Worm (Caenorhabditis elegans): ENCODE measurements around the gene ifbp-1.
A peak's percentile ranks its signal among the peaks of the same experiment; 100 is the strongest.

ifbp-1 gene

DNA sequence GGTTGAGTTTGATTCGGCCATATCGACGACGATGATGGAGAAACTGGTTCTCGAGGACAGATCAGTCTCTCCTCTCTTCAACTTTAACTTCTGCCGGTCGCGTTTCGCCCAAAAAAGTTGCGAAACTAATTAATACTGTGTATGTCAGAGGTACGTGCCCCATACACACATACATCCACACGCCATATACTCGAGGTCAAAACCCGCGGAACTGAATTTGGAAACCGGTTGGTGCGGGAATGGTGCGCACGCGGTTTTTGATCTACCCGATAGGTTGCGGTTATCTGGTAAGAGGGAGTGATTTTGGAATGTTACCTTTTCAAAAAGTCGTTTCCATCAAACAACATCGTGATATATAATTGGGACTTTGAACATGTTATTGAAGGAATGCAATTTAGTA, at the start of gene ifbp-1 (continued):
- TF ChIP-seq egl-13 (tag; optimal IDR thresholded peaks at IDR 0.05) (no peak), ceh-82 (tag; optimal IDR thresholded peaks at IDR 0.05) (peak in 1 of 3 experiments; percentile 19), aha-1 (tag; optimal IDR thresholded peaks at IDR 0.05) (no peak), ztf-4 (tag; optimal IDR thresholded peaks at IDR 0.05) (no peak), aly-2 (tag; optimal IDR thresholded peaks at IDR 0.05) (no peak), nhr-12 (tag; optimal IDR thresholded peaks at IDR 0.05) (no peak), zip-4 (GFP tag; optimal IDR thresholded peaks at IDR 0.05) (peak; percentile 31), efl-3 (GFP tag; optimal IDR thresholded peaks at IDR 0.05) (peak; percentile 26), nhr-11 (tag; optimal IDR thresholded peaks at IDR 0.05) (peak; percentile 26), lin-13 (GFP tag; optimal IDR thresholded peaks at IDR 0.05) (peak; percentile 63), nhr-237 (tag; optimal IDR thresholded peaks at IDR 0.05) (no peak), lin-39 (tag; optimal IDR thresholded peaks at IDR 0.05) (no peak), nhr-19 (GFP tag; conservative IDR thresholded peaks at IDR 0.05) (peak; percentile 69)

DNA sequence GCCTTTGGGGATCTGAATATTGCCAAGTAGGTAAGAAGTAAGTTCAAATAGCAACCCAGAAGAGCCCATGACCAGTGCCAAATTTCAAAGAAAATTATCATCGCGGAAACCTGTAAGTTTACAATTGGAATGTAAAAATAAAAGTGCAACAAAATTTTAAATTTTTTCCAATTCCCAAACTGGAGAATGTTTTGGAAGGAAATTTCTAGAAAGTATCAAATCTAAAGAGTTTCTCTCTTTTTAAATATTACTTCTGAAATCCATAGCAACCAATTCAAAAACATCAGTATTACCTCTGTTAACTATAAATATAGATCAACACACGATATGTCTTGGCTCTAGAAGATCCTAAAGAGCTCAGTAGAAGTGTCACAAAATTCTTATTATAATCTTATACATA, 48.6 kb upstream of the ifbp-1 start, which contains the start of gene srd-19:
Gene srd-19 (minus strand): TSS at position 101 of the 400 bp plus-strand sequence.
- TF ChIP-seq jun-1 (tag; optimal IDR thresholded peaks at IDR 0.05) (no peak), unc-86 (tag; optimal IDR thresholded peaks at IDR 0.05) (no peak), nhr-84 (tag; optimal IDR thresholded peaks at IDR 0.05) (no peak), fos-1 (tag; optimal IDR thresholded peaks at IDR 0.05) (no peak), nhr-237 (tag; optimal IDR thresholded peaks at IDR 0.05) (no peak), C16A3.4 (tag; optimal IDR thresholded peaks at IDR 0.05) (no peak), ceh-88 (GFP tag; IDR thresholded peaks at IDR 0.05) (no peak), nhr-28 (tag; optimal IDR thresholded peaks at IDR 0.05) (no peak), nhr-77 (tag; optimal IDR thresholded peaks at IDR 0.05) (no peak), ztf-11 (tag; optimal IDR thresholded peaks at IDR 0.05) (no peak), unc-130 (tag; optimal IDR thresholded peaks at IDR 0.05) (no peak)

DNA sequence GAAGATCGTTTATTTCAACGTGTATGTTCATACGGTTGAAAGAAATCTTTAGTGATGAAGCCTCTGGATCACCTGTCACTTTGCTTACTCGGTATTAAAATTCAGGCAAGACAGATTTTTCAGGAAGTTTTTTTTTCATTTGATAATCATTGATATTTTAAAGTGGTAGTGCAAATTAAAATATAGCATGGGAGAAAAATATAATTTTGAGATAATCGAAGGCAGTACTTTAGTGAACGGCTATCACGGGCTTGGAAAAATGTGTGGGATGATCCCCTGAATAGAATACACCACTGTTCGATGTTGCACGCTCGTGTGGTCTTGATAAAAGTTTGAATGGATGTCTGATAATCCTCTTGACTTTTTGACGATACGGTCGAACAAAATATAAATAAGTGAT, 47.3 kb upstream of the ifbp-1 start:
- TF ChIP-seq nhr-76 (tag; optimal IDR thresholded peaks at IDR 0.05) (no peak), hlh-4 (tag; optimal IDR thresholded peaks at IDR 0.05) (peak; percentile 52)

DNA sequence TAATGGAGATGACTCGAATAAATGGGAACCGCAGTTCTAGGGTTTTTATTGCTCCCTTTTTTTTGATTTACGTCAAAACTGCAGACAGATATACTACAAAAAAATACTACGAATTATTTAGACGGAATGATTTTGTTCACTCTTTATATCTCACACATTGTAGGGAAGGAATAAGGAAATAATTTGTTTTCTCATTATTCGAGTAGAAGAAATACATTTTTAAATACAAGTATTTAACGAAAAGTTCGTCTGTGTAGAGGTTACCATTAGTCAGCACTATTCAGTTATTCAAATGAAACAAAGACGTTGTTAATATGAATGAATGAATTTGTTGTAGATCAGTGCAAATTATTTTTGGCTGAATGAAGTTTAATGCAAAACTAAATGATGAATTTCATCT, 46.7 kb upstream of the ifbp-1 start, which contains the start of gene srd-18:
Gene srd-18 (minus strand): TSS at position 101 of the 400 bp plus-strand sequence.
- TF ChIP-seq ama-1 (optimal IDR thresholded peaks at IDR 0.05): no peak
- TF ChIP-seq rnt-1 (tag; optimal IDR thresholded peaks at IDR 0.05): no peak
- TF ChIP-seq tlp-1 (tag; optimal IDR thresholded peaks at IDR 0.05): no peak
- TF ChIP-seq Y116A8C.19 (tag; optimal IDR thresholded peaks at IDR 0.05; ENCODE audit: borderline replicate concordance): no peak
- no peak for TF ChIP-seq pax-3 (tag; optimal IDR thresholded peaks at IDR 0.05)
- no peak for TF ChIP-seq elt-3 (tag; optimal IDR thresholded peaks at IDR 0.05)

DNA sequence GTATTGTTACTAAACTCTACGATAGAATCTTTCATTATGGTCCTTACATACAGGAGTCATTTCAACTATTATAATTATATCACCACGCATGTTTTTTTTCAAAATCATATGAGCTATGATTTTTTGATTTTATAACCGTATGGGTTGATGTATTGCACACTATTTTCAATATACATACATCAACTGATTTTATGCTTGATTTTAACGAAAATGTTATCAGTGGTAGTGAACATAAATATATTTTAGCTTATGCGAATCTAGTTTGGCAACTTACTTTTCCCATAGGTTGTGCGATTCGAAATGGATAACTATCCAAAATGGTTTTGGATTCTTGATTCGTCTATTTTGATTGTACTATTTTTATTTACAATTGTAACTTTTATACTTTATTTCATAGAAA, 43.5 kb upstream of the ifbp-1 start, which contains the start of gene srv-10:
Gene srv-10 (plus strand): TSS at position 301 of the 400 bp plus-strand sequence.
- TF ChIP-seq nhr-77 (tag; optimal IDR thresholded peaks at IDR 0.05): no peak

- TF ChIP-seq dsc-1 (tag; optimal IDR thresholded peaks at IDR 0.05) (no peak), aha-1 (tag; optimal IDR thresholded peaks at IDR 0.05) (no peak)
Measured at ce11 chrV:13423045-13423444, 43.0 kb upstream of the ifbp-1 start, which contains the start of gene srv-9. Gene srv-9 (minus strand): TSS chrV:13423145.

DNA sequence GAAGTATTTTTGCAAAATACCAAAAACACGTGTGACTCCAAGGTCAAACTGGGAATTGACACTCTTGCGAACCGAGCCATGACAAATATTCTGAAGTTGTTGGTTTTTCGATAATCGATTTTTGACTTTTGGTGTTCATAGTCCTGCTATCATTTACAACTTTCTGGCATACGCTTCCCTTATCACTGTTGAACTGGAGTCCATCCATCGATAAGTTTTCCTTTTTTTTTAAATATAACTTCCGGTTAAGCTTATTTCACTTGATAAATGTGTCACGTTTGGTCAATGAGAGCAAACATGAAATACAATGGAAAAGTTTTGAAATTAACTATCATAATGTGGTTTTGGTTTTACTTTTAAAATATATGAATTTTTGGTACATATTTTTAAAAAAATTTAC, 41.6 kb upstream of the ifbp-1 start:
- no peak for TF ChIP-seq F16B12.6 (tag; optimal IDR thresholded peaks at IDR 0.05)
- TF ChIP-seq elt-2 (tag; optimal IDR thresholded peaks at IDR 0.05): peak; percentile 90
- no peak for TF ChIP-seq aha-1 (tag; optimal IDR thresholded peaks at IDR 0.05)
